Worm (Caenorhabditis elegans): ENCODE data around the gene clh-6.

- TF ChIP-seq madf-8 (GFP tag; conservative IDR thresholded peaks at IDR 0.05) (no peak), snpc-4 (GFP tag; optimal IDR thresholded peaks at IDR 0.05) (no peak), snpc-4 (tag; optimal IDR thresholded peaks at IDR 0.05) (no peak), rpc-1 (optimal IDR thresholded peaks at IDR 0.05) (no peak), rpc-1 (tag; optimal IDR thresholded peaks at IDR 0.05) (no peak), sea-2 (GFP tag; IDR thresholded peaks at IDR 0.05) (no peak), lag-1 (GFP tag; IDR thresholded peaks at IDR 0.05) (no peak), rec-8 (tag; optimal IDR thresholded peaks at IDR 0.05) (no peak), cebp-1 (GFP tag; IDR thresholded peaks at IDR 0.05) (no peak), cebp-1 (tag; optimal IDR thresholded peaks at IDR 0.05) (no peak), repo-1 (tag; optimal IDR thresholded peaks at IDR 0.05) (no peak), nhr-90 (tag; optimal IDR thresholded peaks at IDR 0.05) (no peak), tlf-1 (GFP tag; optimal IDR thresholded peaks at IDR 0.05) (no peak), ama-1 (optimal IDR thresholded peaks at IDR 0.05) (no peak), ama-1 (GFP tag; optimal IDR thresholded peaks at IDR 0.05) (no peak)
Observed at ce11 chrV:12094030-12094429, 30.9 kb upstream of the clh-6 start, which contains the start of gene nhr-208.

Measured in whole organism, young adult.